Worm (Caenorhabditis elegans): ENCODE data around the gene T20B3.14.
A peak's percentile ranks its signal among the peaks of the same experiment; 100 is the strongest.

The T20B3.14 gene

ce11 chrV:16794828-16795354 lies 26.2 kb downstream of the T20B3.14 start, which contains the start of the genes ctps-1 and pus-1:
Gene ctps-1, plus strand, starts transcription at chrV:16794878.
Gene pus-1, minus strand, starts transcription at chrV:16794952.
- TF ChIP-seq W03F9.2 (tag; optimal IDR thresholded peaks at IDR 0.05) (peak; percentile 59), dao-5 (tag; optimal IDR thresholded peaks at IDR 0.05) (no peak)

ce11 chrV:16794079-16794478 lies 27.0 kb downstream of the T20B3.14 start:
- TF ChIP-seq dao-5 (tag; optimal IDR thresholded peaks at IDR 0.05): no peak
- TF ChIP-seq him-1 (tag; optimal IDR thresholded peaks at IDR 0.05): no peak
- no peak for TF ChIP-seq W03F9.2 (tag; optimal IDR thresholded peaks at IDR 0.05)

ce11 chrV:16793312-16793711 lies 27.8 kb downstream of the T20B3.14 start:
- TF ChIP-seq him-1 (tag; optimal IDR thresholded peaks at IDR 0.05) (no peak), W03F9.2 (tag; optimal IDR thresholded peaks at IDR 0.05) (no peak), dao-5 (tag; optimal IDR thresholded peaks at IDR 0.05) (no peak)

- TF ChIP-seq W03F9.2 (tag; optimal IDR thresholded peaks at IDR 0.05) (no peak), dao-5 (tag; optimal IDR thresholded peaks at IDR 0.05) (no peak), him-1 (tag; optimal IDR thresholded peaks at IDR 0.05) (no peak)
Observed at ce11 chrV:16792717-16793116, 28.4 kb downstream of the T20B3.14 start.

ce11 chrV:16788967-16789366 lies 32.2 kb downstream of the T20B3.14 start, which contains the start of gene immt-2:
Gene immt-2, plus strand, starts transcription at chrV:16789267.
- TF ChIP-seq W03F9.2 (tag; optimal IDR thresholded peaks at IDR 0.05) (no peak), dao-5 (tag; optimal IDR thresholded peaks at IDR 0.05) (no peak), him-1 (tag; optimal IDR thresholded peaks at IDR 0.05) (no peak)

- no peak for TF ChIP-seq him-1 (tag; optimal IDR thresholded peaks at IDR 0.05)
- TF ChIP-seq dao-5 (tag; optimal IDR thresholded peaks at IDR 0.05): no peak
- TF ChIP-seq W03F9.2 (tag; optimal IDR thresholded peaks at IDR 0.05): no peak
Observed at ce11 chrV:16786012-16786411, 35.1 kb downstream of the T20B3.14 start.

ce11 chrV:16784806-16785205 lies 36.3 kb downstream of the T20B3.14 start:
- TF ChIP-seq W03F9.2 (tag; optimal IDR thresholded peaks at IDR 0.05): no peak
- TF ChIP-seq dao-5 (tag; optimal IDR thresholded peaks at IDR 0.05): no peak
- no peak for TF ChIP-seq him-1 (tag; optimal IDR thresholded peaks at IDR 0.05)

ce11 chrV:16781974-16782373 lies 39.1 kb downstream of the T20B3.14 start:
- TF ChIP-seq dao-5 (tag; optimal IDR thresholded peaks at IDR 0.05): no peak
- no peak for TF ChIP-seq him-1 (tag; optimal IDR thresholded peaks at IDR 0.05)

ce11 chrV:16780554-16780953 lies 40.6 kb downstream of the T20B3.14 start:
- no peak for TF ChIP-seq dao-5 (tag; optimal IDR thresholded peaks at IDR 0.05)
- no peak for TF ChIP-seq W03F9.2 (tag; optimal IDR thresholded peaks at IDR 0.05)
- no peak for TF ChIP-seq him-1 (tag; optimal IDR thresholded peaks at IDR 0.05)

ce11 chrV:16779971-16780370 lies 41.1 kb downstream of the T20B3.14 start:
- TF ChIP-seq him-1 (tag; optimal IDR thresholded peaks at IDR 0.05): no peak

ce11 chrV:16779281-16779597 lies 41.9 kb downstream of the T20B3.14 start:
- no peak for TF ChIP-seq him-1 (tag; optimal IDR thresholded peaks at IDR 0.05)
- no peak for TF ChIP-seq dao-5 (tag; optimal IDR thresholded peaks at IDR 0.05)
- TF ChIP-seq W03F9.2 (tag; optimal IDR thresholded peaks at IDR 0.05): no peak

ce11 chrV:16778540-16779280 lies 42.4 kb downstream of the T20B3.14 start:
- TF ChIP-seq dao-5 (tag; optimal IDR thresholded peaks at IDR 0.05): no peak
- TF ChIP-seq W03F9.2 (tag; optimal IDR thresholded peaks at IDR 0.05): no peak
- no peak for TF ChIP-seq him-1 (tag; optimal IDR thresholded peaks at IDR 0.05)

ce11 chrV:16774428-16774827 lies 46.7 kb downstream of the T20B3.14 start:
- TF ChIP-seq dao-5 (tag; optimal IDR thresholded peaks at IDR 0.05): no peak
- no peak for TF ChIP-seq W03F9.2 (tag; optimal IDR thresholded peaks at IDR 0.05)
- no peak for TF ChIP-seq him-1 (tag; optimal IDR thresholded peaks at IDR 0.05)

Measured in whole organism, L4/young adult.